Worm (Caenorhabditis elegans) whole organism, late embryonic: ENCODE measurements around the gene C18E9.8.

ENCODE experiments used
- C08G9.2 ChIP-seq: sonication (generic microtip); optimal IDR thresholded peaks from 2 replicates; lab custom pipeline; 2016; ENCODE audit warnings: mild to moderate bottlenecking, missing genetic modification characterization, moderate library complexity, missing compliant biosample characterization
- K09A11.1 ChIP-seq: sonication (generic microtip); optimal IDR thresholded peaks from 2 replicates; lab custom pipeline; 2017; ENCODE audit warnings: antibody characterized with exemption, mild to moderate bottlenecking, missing genetic modification characterization, missing compliant biosample characterization; ENCODE audit not compliant: insufficient read depth
- T23F11.4 ChIP-seq: fragments of 200-800 bp; sonication (Bioruptor generic); optimal IDR thresholded peaks from 2 replicates; lab custom pipeline; 2018; ENCODE audit warnings: mild to moderate bottlenecking, missing genetic modification characterization, missing compliant biosample characterization
- Y22D7AL.16 ChIP-seq: sonication (generic microtip); optimal IDR thresholded peaks from 2 replicates; lab custom pipeline; 2016; ENCODE audit warnings: missing genetic modification characterization, missing compliant biosample characterization
- ahr-1 ChIP-seq: sonication (generic microtip); optimal IDR thresholded peaks from 2 replicates; lab custom pipeline; 2016; ENCODE audit warnings: missing genetic modification characterization, missing compliant biosample characterization
- ama-1 ChIP-seq: fragments of 150-350 bp; optimal IDR thresholded peaks from 2 replicates; lab custom pipeline; 2014
- ceh-14 ChIP-seq: sonication (generic microtip); optimal IDR thresholded peaks from 2 replicates; lab custom pipeline; 2016; ENCODE audit warnings: missing genotype, missing genetic modification characterization, missing compliant biosample characterization
- ceh-18 ChIP-seq: sonication (generic microtip); optimal IDR thresholded peaks from 2 replicates; lab custom pipeline; 2016; ENCODE audit warnings: missing genetic modification characterization, missing compliant biosample characterization
- ceh-24 ChIP-seq: sonication (generic microtip); optimal IDR thresholded peaks from 2 replicates; lab custom pipeline; 2016; ENCODE audit warnings: mild to moderate bottlenecking, missing genetic modification characterization, missing compliant biosample characterization
- ceh-30 ChIP-seq: fragments of 150-350 bp; optimal IDR thresholded peaks from 2 replicates; lab custom pipeline; 2014; ENCODE audit warnings: missing biosample characterization, missing genetic modification characterization
- ceh-45 ChIP-seq: fragments of 200-800 bp; sonication (Bioruptor generic); IDR thresholded peaks from 2 replicates; pipeline ENCODE4 v1.3.6; 2022; ENCODE audit warnings: missing genetic modification reagents, missing genetic modification characterization, missing compliant biosample characterization
- ceh-6 ChIP-seq: fragments of 200-800 bp; sonication (Bioruptor generic); optimal IDR thresholded peaks from 2 replicates; lab custom pipeline; 2018; ENCODE audit warnings: mild to moderate bottlenecking, missing genetic modification characterization, missing compliant biosample characterization
- ceh-9 ChIP-seq: sonication (generic microtip); optimal IDR thresholded peaks from 2 replicates; lab custom pipeline; 2016; ENCODE audit warnings: mild to moderate bottlenecking, missing genetic modification characterization, inconsistent platforms, missing compliant biosample characterization
- che-1 ChIP-seq: sonication (generic microtip); optimal IDR thresholded peaks from 2 replicates; lab custom pipeline; 2016; ENCODE audit warnings: mild to moderate bottlenecking, missing genetic modification characterization, missing compliant biosample characterization
- dmd-4 ChIP-seq: sonication (generic microtip); optimal IDR thresholded peaks from 2 replicates; lab custom pipeline; 2016; ENCODE audit warnings: borderline replicate concordance, missing genetic modification characterization, missing compliant biosample characterization
- elt-2 ChIP-seq: sonication (generic microtip); optimal IDR thresholded peaks from 2 replicates; lab custom pipeline; 2016; ENCODE audit warnings: missing genetic modification reagents, missing genetic modification characterization, missing compliant biosample characterization
- elt-4 ChIP-seq: sonication (generic microtip); optimal IDR thresholded peaks from 2 replicates; lab custom pipeline; 2016; ENCODE audit warnings: missing genetic modification characterization, missing compliant biosample characterization
- gmeb-2 ChIP-seq: sonication (generic microtip); optimal IDR thresholded peaks from 2 replicates; lab custom pipeline; 2016; ENCODE audit warnings: missing genetic modification characterization, inconsistent platforms, missing compliant biosample characterization
- hlh-13 ChIP-seq: fragments of 200-800 bp; sonication (Bioruptor generic); optimal IDR thresholded peaks from 2 replicates; lab custom pipeline; 2018; ENCODE audit warnings: mild to moderate bottlenecking, missing genetic modification characterization, missing compliant biosample characterization
- madf-2 ChIP-seq: sonication (generic microtip); optimal IDR thresholded peaks from 2 replicates; lab custom pipeline; 2017; ENCODE audit warnings: missing genetic modification characterization, missing compliant biosample characterization
- mec-3 ChIP-seq: sonication (generic microtip); optimal IDR thresholded peaks from 2 replicates; lab custom pipeline; 2016; ENCODE audit warnings: borderline replicate concordance, missing genetic modification characterization, missing compliant biosample characterization
- nfya-1 ChIP-seq: sonication (generic microtip); optimal IDR thresholded peaks from 2 replicates; lab custom pipeline; 2017; ENCODE audit warnings: missing genetic modification characterization, mild to moderate bottlenecking, missing compliant biosample characterization, antibody characterized with exemption, moderate library complexity
- nhr-11 ChIP-seq: fragments of 150-350 bp; optimal IDR thresholded peaks from 2 replicates; lab custom pipeline; 2014; ENCODE audit warnings: missing biosample characterization, missing genetic modification characterization
- npax-4 ChIP-seq: sonication (generic microtip); optimal IDR thresholded peaks from 2 replicates; lab custom pipeline; 2016; ENCODE audit warnings: missing genetic modification characterization, missing compliant biosample characterization
- odd-2 ChIP-seq: sonication (generic microtip); optimal IDR thresholded peaks from 2 replicates; lab custom pipeline; 2017; ENCODE audit warnings: antibody characterized with exemption, mild to moderate bottlenecking, missing genetic modification characterization, missing compliant biosample characterization
- pha-2 ChIP-seq: sonication (generic microtip); optimal IDR thresholded peaks from 2 replicates; lab custom pipeline; 2017; ENCODE audit warnings: mild to moderate bottlenecking, missing genetic modification characterization, missing compliant biosample characterization
- pha-4 ChIP-seq: fragments of 150-350 bp; optimal IDR thresholded peaks from 2 replicates; lab custom pipeline; 2018; ENCODE audit warnings: missing biosample characterization, missing genetic modification reagents, missing genetic modification characterization
- pqm-1 ChIP-seq: sonication (generic microtip); optimal IDR thresholded peaks from 2 replicates; lab custom pipeline; 2016; ENCODE audit warnings: missing genetic modification characterization, missing compliant biosample characterization
- pros-1 ChIP-seq: fragments of 150-350 bp; optimal IDR thresholded peaks from 2 replicates; lab custom pipeline; 2014; ENCODE audit warnings: missing biosample characterization, missing genetic modification reagents, missing genetic modification characterization
- ref-2 ChIP-seq: sonication (generic microtip); optimal IDR thresholded peaks from 2 replicates; lab custom pipeline; 2016; ENCODE audit warnings: missing genetic modification characterization, missing compliant biosample characterization
- rnt-1 ChIP-seq: sonication (generic microtip); optimal IDR thresholded peaks from 2 replicates; lab custom pipeline; 2016; ENCODE audit warnings: missing genetic modification characterization, missing compliant biosample characterization
- sdc-2 ChIP-seq: sonication (generic microtip); optimal IDR thresholded peaks from 2 replicates; lab custom pipeline; 2016; ENCODE audit warnings: missing genotype, missing genetic modification characterization, missing compliant biosample characterization
- tbx-7 ChIP-seq: sonication (generic microtip); optimal IDR thresholded peaks from 2 replicates; lab custom pipeline; 2016; ENCODE audit warnings: missing genotype, missing genetic modification characterization, missing compliant biosample characterization
- ttx-3 ChIP-seq: sonication (generic microtip); optimal IDR thresholded peaks from 2 replicates; lab custom pipeline; 2016; ENCODE audit warnings: missing genetic modification reagents, missing genetic modification characterization, missing compliant biosample characterization
- unc-42 ChIP-seq: sonication (generic microtip); optimal IDR thresholded peaks from 2 replicates; lab custom pipeline; 2016; ENCODE audit warnings: missing genotype, missing genetic modification characterization, missing compliant biosample characterization
- unc-55 ChIP-seq: sonication (generic microtip); optimal IDR thresholded peaks from 2 replicates; lab custom pipeline; 2017; ENCODE audit warnings: missing biosample characterization, missing genetic modification reagents, missing genetic modification characterization
- unc-86 ChIP-seq: sonication (generic microtip); optimal IDR thresholded peaks from 2 replicates; lab custom pipeline; 2016; ENCODE audit warnings: missing genetic modification characterization, missing compliant biosample characterization

Gene C18E9.8

ce11 chrII:8962206-8962605 lies 25.7 kb downstream of the C18E9.8 start:
- TF ChIP-seq ceh-18 (tag; lab: Kevin White, UChicago) (peak; percentile 42), unc-86 (tag; lab: Kevin White, UChicago) (no peak)

DNA sequence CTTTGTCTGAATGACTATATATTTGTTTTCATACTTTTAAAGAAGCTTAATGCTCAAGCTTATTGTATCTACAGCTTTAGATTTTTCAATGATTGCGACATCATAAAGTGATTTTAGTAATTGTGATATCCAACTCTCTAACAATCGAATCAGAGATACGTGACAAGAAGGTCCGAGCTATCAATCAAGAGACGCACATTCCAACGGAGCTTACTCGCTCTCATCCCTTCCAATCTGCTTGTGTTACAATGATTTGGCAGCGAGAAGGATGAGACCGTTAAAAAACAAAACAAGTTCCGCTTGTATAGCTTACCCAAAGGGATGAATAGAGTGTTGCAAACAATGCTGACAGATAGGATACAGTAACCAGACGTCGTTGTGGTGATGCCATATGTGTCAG lies 26.4 kb downstream of the C18E9.8 start:
- TF ChIP-seq rnt-1 (tag; lab: Kevin White, UChicago) (no peak), unc-55 (GFP tag; lab: Kevin White, UChicago) (peak; percentile 70), npax-4 (no peak), ceh-45 (GFP tag; lab: Robert Waterston, UW) (no peak), odd-2 (tag; lab: Kevin White, UChicago) (no peak), ttx-3 (tag; lab: Kevin White, UChicago) (no peak), hlh-13 (no peak), ceh-14 (tag; lab: Kevin White, UChicago) (no peak)

- TF ChIP-seq ceh-45 (GFP tag; lab: Robert Waterston, UW) (no peak), pha-2 (tag; lab: Kevin White, UChicago) (no peak), ceh-6 (GFP tag; lab: Kevin White, UChicago) (no peak), ceh-30 (no peak), pros-1 (tag; lab: Kevin White, UChicago) (no peak), nhr-11 (tag; lab: Kevin White, UChicago) (no peak), nfya-1 (no peak), odd-2 (tag; lab: Kevin White, UChicago) (no peak), che-1 (tag; lab: Kevin White, UChicago) (no peak), gmeb-2 (tag; lab: Kevin White, UChicago) (no peak), ref-2 (tag; lab: Kevin White, UChicago) (no peak), pqm-1 (tag; lab: Kevin White, UChicago) (no peak), pha-4 (no peak), ceh-24 (tag; lab: Kevin White, UChicago) (no peak), ttx-3 (tag; lab: Kevin White, UChicago) (no peak), ama-1 (lab: Kevin White, UChicago) (no peak)
These were observed 27.4 kb downstream of the C18E9.8 start, which contains the start of gene cal-2 for ce11 chrII:8960414-8960813. cal-2 (plus strand) TSS chrII:8960714.

DNA sequence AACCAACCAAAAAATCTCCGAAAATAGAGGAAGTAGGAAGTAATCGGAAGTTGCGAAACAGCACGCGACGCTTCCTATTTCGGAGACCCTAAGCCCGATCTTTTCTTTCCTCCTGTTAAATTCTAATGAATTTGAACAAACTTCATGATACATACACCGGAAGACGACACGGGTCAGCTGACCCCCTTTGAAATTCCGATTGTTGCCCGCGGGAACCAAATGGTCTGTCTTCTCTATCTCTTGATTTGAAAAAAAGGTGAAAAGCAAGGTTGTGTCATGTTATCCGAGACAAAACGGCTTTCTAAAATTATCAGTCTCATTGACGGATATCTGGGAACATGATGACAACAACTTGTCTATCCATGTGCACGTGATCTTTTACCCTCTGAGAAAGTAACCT lies 28.8 kb downstream of the C18E9.8 start:
- no peak for TF ChIP-seq pqm-1 (tag; lab: Kevin White, UChicago)
- TF ChIP-seq Y22D7AL.16 (tag; lab: Kevin White, UChicago), result no peak
- no peak for TF ChIP-seq T23F11.4 (GFP tag; lab: Kevin White, UChicago)
- peak; percentile 66 for TF ChIP-seq unc-55 (GFP tag; lab: Kevin White, UChicago)
- TF ChIP-seq pros-1 (tag; lab: Kevin White, UChicago), result no peak
- no peak for TF ChIP-seq sdc-2 (tag; lab: Kevin White, UChicago)
- TF ChIP-seq ceh-6 (GFP tag; lab: Kevin White, UChicago), result no peak
- no peak for TF ChIP-seq hlh-13
- TF ChIP-seq pha-2 (tag; lab: Kevin White, UChicago), result no peak
- no peak for TF ChIP-seq unc-86 (tag; lab: Kevin White, UChicago)
- TF ChIP-seq elt-2 (tag; lab: Kevin White, UChicago), result no peak
- TF ChIP-seq che-1 (tag; lab: Kevin White, UChicago), result no peak
- TF ChIP-seq mec-3, result no peak
- TF ChIP-seq ceh-45 (GFP tag; lab: Robert Waterston, UW), result no peak
- no peak for TF ChIP-seq ref-2 (tag; lab: Kevin White, UChicago)
- TF ChIP-seq ceh-18 (tag; lab: Kevin White, UChicago), result peak; percentile 16
- no peak for TF ChIP-seq ahr-1
- TF ChIP-seq madf-2 (tag; lab: Kevin White, UChicago), result no peak
- TF ChIP-seq, all 69 proteins: peak for 2

ce11 chrII:8956896-8957295 lies 31.0 kb downstream of the C18E9.8 start:
- TF ChIP-seq unc-42 (tag; lab: Kevin White, UChicago) (peak; percentile 95), tbx-7 (tag; lab: Kevin White, UChicago) (no peak), ceh-14 (tag; lab: Kevin White, UChicago) (peak; percentile 9), odd-2 (tag; lab: Kevin White, UChicago) (no peak), ama-1 (lab: Kevin White, UChicago) (no peak), C08G9.2 (tag; lab: Kevin White, UChicago) (no peak), ceh-9 (no peak), K09A11.1 (tag; lab: Kevin White, UChicago) (no peak), ceh-30 (no peak), dmd-4 (tag; lab: Kevin White, UChicago) (no peak), unc-86 (tag; lab: Kevin White, UChicago) (no peak), elt-4 (tag; lab: Kevin White, UChicago) (no peak)
